Fruit fly (Drosophila melanogaster) whole organism, embryonic: ENCODE data around the gene MTF-1.

ENCODE experiments used
- Atf3 ChIP-seq: fragments of 200-800 bp; sonication (Bioruptor generic); optimal IDR thresholded peaks from 3 replicates; lab custom pipeline; 2016; ENCODE audit warnings: missing biosample characterization, missing genetic modification characterization
- Bgb ChIP-seq: fragments of 200-800 bp; sonication (Bioruptor generic); IDR thresholded peaks from 2 replicates; pipeline ENCODE4 v1.3.6; 2022; ENCODE audit warnings: missing biosample characterization, missing genetic modification characterization; ENCODE audit not compliant: partially characterized antibody
- CG10366 ChIP-seq: fragments of 200-800 bp; sonication (Bioruptor generic); IDR thresholded peaks from 2 replicates; pipeline ENCODE4 v1.3.6; 2022; ENCODE audit warnings: missing biosample characterization, missing genetic modification characterization
- CG10543 ChIP-seq: fragments of 200-800 bp; sonication (Bioruptor generic); optimal IDR thresholded peaks from 3 replicates; lab custom pipeline; 2017; ENCODE audit warnings: missing biosample characterization, mild to moderate bottlenecking, missing genetic modification characterization, moderate library complexity
- CG11504 ChIP-seq: fragments of 200-800 bp; sonication (Bioruptor generic); optimal IDR thresholded peaks from 3 replicates; lab custom pipeline; 2019; ENCODE audit warnings: missing biosample characterization, mild to moderate bottlenecking, missing genetic modification characterization, moderate library complexity
- CG12071 ChIP-seq: fragments of 200-800 bp; sonication (Bioruptor generic); optimal IDR thresholded peaks from 3 replicates; lab custom pipeline; 2018; ENCODE audit warnings: missing biosample characterization, mild to moderate bottlenecking, missing genetic modification characterization
- CG12155 ChIP-seq: fragments of 200-800 bp; sonication (Bioruptor generic); optimal IDR thresholded peaks from 3 replicates; lab custom pipeline; 2016; ENCODE audit warnings: missing biosample characterization, missing genetic modification characterization
- CG14014 ChIP-seq: fragments of 200-800 bp; sonication (Bioruptor generic); IDR thresholded peaks from 2 replicates; pipeline ENCODE4 v1.3.6; 2022; ENCODE audit warnings: missing biosample characterization, missing genetic modification characterization
- CG15073 ChIP-seq: fragments of 200-800 bp; sonication (Bioruptor generic); optimal IDR thresholded peaks from 2 replicates; lab custom pipeline; 2016; ENCODE audit warnings: missing biosample characterization, missing genetic modification characterization
- CG16779 ChIP-seq: fragments of 200-800 bp; sonication (Bioruptor generic); IDR thresholded peaks from 2 replicates; pipeline ENCODE4 v1.3.6; 2022; ENCODE audit warnings: missing biosample characterization, missing genetic modification characterization
- CG16815 ChIP-seq: fragments of 200-800 bp; sonication (Bioruptor generic); optimal IDR thresholded peaks from 3 replicates; lab custom pipeline; 2017; ENCODE audit warnings: missing biosample characterization, mild to moderate bottlenecking, missing genetic modification characterization
- CG18011 ChIP-seq: fragments of 200-800 bp; sonication (Bioruptor generic); optimal IDR thresholded peaks from 2 replicates; lab custom pipeline; 2017; ENCODE audit warnings: missing biosample characterization, missing genetic modification characterization, mild to moderate bottlenecking, moderate library complexity, missing genotype
- CG31365 ChIP-seq: fragments of 200-800 bp; sonication (Bioruptor generic); optimal IDR thresholded peaks from 2 replicates; lab custom pipeline; 2018; ENCODE audit warnings: missing biosample characterization, mild to moderate bottlenecking, missing genetic modification characterization
- CG32772 ChIP-seq: fragments of 200-800 bp; sonication (Bioruptor generic); IDR thresholded peaks from 2 replicates; pipeline ENCODE4 v1.3.6; 2022; ENCODE audit warnings: missing biosample characterization, missing genetic modification characterization
- CG4424 ChIP-seq: fragments of 200-800 bp; sonication (Bioruptor generic); optimal IDR thresholded peaks from 3 replicates; lab custom pipeline; 2016; ENCODE audit warnings: missing biosample characterization, missing genetic modification characterization
- CG6683 ChIP-seq: fragments of 200-800 bp; sonication (Bioruptor generic); optimal IDR thresholded peaks from 2 replicates; lab custom pipeline; 2017; ENCODE audit warnings: missing biosample characterization, mild to moderate bottlenecking, missing genetic modification characterization, missing genetic modification reagents
- CG7786 ChIP-seq: fragments of 200-800 bp; sonication (Bioruptor generic); optimal IDR thresholded peaks from 2 replicates; lab custom pipeline; 2016; ENCODE audit warnings: missing biosample characterization, missing genetic modification characterization
- CG7928 ChIP-seq: fragments of 200-800 bp; sonication (Bioruptor generic); optimal IDR thresholded peaks from 2 replicates; lab custom pipeline; 2017; ENCODE audit warnings: missing biosample characterization, mild to moderate bottlenecking, missing genetic modification characterization
- Eip74EF ChIP-seq, 2 experiments: fragments of 200-800 bp in 1 of 2; fragments of >200 bp in 1 of 2; sonication (Bioruptor generic) in 1 of 2; optimal IDR thresholded peaks; 2 replicates each; lab custom pipeline; 2017 to 2019; ENCODE audit warnings: missing biosample characterization in 2 of 2, missing genetic modification characterization in 2 of 2, mild to moderate bottlenecking in 1 of 2, moderate library complexity in 1 of 2
- Ets65A ChIP-seq: fragments of 200-800 bp; sonication (Bioruptor generic); peaks from one replicate; lab custom pipeline; 2016; ENCODE audit warnings: missing biosample characterization, missing genetic modification characterization
- Lhr ChIP-seq: fragments of 200-800 bp; sonication (Bioruptor generic); optimal IDR thresholded peaks from 3 replicates; lab custom pipeline; 2017; ENCODE audit warnings: mild to moderate bottlenecking, missing biosample characterization, missing genetic modification reagents, missing genetic modification characterization
- MTF-1 ChIP-seq: fragments of 200-800 bp; sonication (Bioruptor generic); optimal IDR thresholded peaks from 2 replicates; lab custom pipeline; 2018; ENCODE audit warnings: missing biosample characterization, mild to moderate bottlenecking, missing genetic modification characterization, borderline replicate concordance
- Max ChIP-seq: fragments of 200-800 bp; sonication (Bioruptor generic); optimal IDR thresholded peaks from 2 replicates; lab custom pipeline; 2016; ENCODE audit warnings: missing biosample characterization, mild to moderate bottlenecking, missing genetic modification characterization
- Sin3A ChIP-seq: fragments of >200 bp; optimal IDR thresholded peaks from 2 replicates; lab custom pipeline; 2018
- TFAM ChIP-seq: fragments of 200-800 bp; sonication (Bioruptor generic); optimal IDR thresholded peaks from 2 replicates; lab custom pipeline; 2017; ENCODE audit warnings: missing biosample characterization, missing genetic modification characterization, inconsistent platforms
- Xrp1 ChIP-seq: fragments of 200-800 bp; sonication (Bioruptor generic); IDR thresholded peaks from 2 replicates; pipeline ENCODE4 v1.3.6; 2022; ENCODE audit warnings: missing biosample characterization, missing genetic modification characterization
- ato ChIP-seq: fragments of 200-800 bp; sonication (Bioruptor generic); IDR thresholded peaks from 2 replicates; pipeline ENCODE4 v1.3.6; 2022; ENCODE audit warnings: missing biosample characterization, missing genetic modification characterization; ENCODE audit not compliant: partially characterized antibody
- cas ChIP-seq: fragments of 200-800 bp; sonication (Bioruptor generic); IDR thresholded peaks from 2 replicates; pipeline ENCODE4 v1.3.6; 2022; ENCODE audit warnings: missing biosample characterization, missing genetic modification characterization
- en ChIP-seq: fragments of 200-800 bp; sonication (Bioruptor generic); optimal IDR thresholded peaks from 2 replicates; lab custom pipeline; 2016; ENCODE audit warnings: missing biosample characterization, missing genetic modification characterization
- esg ChIP-seq: fragments of 200-800 bp; sonication (Bioruptor generic); conservative IDR thresholded peaks from 2 replicates; pipeline ENCODE4 v1.3.6; 2022; ENCODE audit warnings: missing biosample characterization, missing genetic modification characterization
- eve ChIP-seq, 2 experiments: fragments of >200 bp; optimal IDR thresholded peaks; 2 replicates each; lab custom pipeline; 2017; ENCODE audit warnings: missing biosample characterization in 2 of 2, missing genetic modification characterization in 2 of 2
- fd102C ChIP-seq: fragments of 200-800 bp; sonication (Bioruptor generic); optimal IDR thresholded peaks from 2 replicates; lab custom pipeline; 2018; ENCODE audit warnings: missing biosample characterization, mild to moderate bottlenecking, missing genetic modification characterization, moderate library complexity
- fd96Cb ChIP-seq: fragments of 200-800 bp; sonication (Bioruptor generic); optimal IDR thresholded peaks from 2 replicates; lab custom pipeline; 2018; ENCODE audit warnings: missing biosample characterization, mild to moderate bottlenecking, missing genetic modification characterization, moderate library complexity
- gcm2 ChIP-seq: fragments of 200-800 bp; sonication (Bioruptor generic); optimal IDR thresholded peaks from 2 replicates; lab custom pipeline; 2016; ENCODE audit warnings: missing biosample characterization, missing genetic modification characterization
- grau ChIP-seq: fragments of 200-800 bp; optimal IDR thresholded peaks from 3 replicates; lab custom pipeline; 2019; ENCODE audit warnings: missing biosample characterization, mild to moderate bottlenecking, missing genetic modification characterization, moderate library complexity
- ham ChIP-seq: fragments of 200-800 bp; sonication (Bioruptor generic); IDR thresholded peaks from 2 replicates; pipeline ENCODE4 v1.3.6; 2022; ENCODE audit warnings: missing biosample characterization, missing genetic modification characterization
- insv ChIP-seq, 2 experiments: fragments of 200-800 bp; sonication (Bioruptor generic); optimal IDR thresholded peaks; 3 replicates each; lab custom pipeline; 2016 to 2018; ENCODE audit warnings: missing biosample characterization in 2 of 2, missing genetic modification characterization in 2 of 2
- kah ChIP-seq: fragments of 200-800 bp; sonication (Bioruptor generic); optimal IDR thresholded peaks from 2 replicates; lab custom pipeline; 2018; ENCODE audit warnings: missing biosample characterization, mild to moderate bottlenecking, missing genetic modification characterization
- lbe ChIP-seq: fragments of 200-800 bp; sonication (Bioruptor generic); optimal IDR thresholded peaks from 2 replicates; lab custom pipeline; 2016; ENCODE audit warnings: missing biosample characterization, mild to moderate bottlenecking, missing genetic modification characterization
- mam ChIP-seq: fragments of 200-800 bp; sonication (Bioruptor generic); optimal IDR thresholded peaks from 3 replicates; lab custom pipeline; 2016; ENCODE audit warnings: missing biosample characterization, missing genetic modification characterization
- pnt ChIP-seq: fragments of 200-800 bp; sonication (Bioruptor generic); optimal IDR thresholded peaks from 3 replicates; lab custom pipeline; 2016; ENCODE audit warnings: missing biosample characterization, missing genetic modification characterization
- pros ChIP-seq: fragments of 200-800 bp; sonication (Bioruptor generic); optimal IDR thresholded peaks from 3 replicates; lab custom pipeline; 2019; ENCODE audit warnings: missing biosample characterization, mild to moderate bottlenecking, missing genetic modification characterization, moderate library complexity
- rib ChIP-seq: fragments of 200-800 bp; sonication (Bioruptor generic); IDR thresholded peaks from 2 replicates; pipeline ENCODE4 v1.3.6; 2022; ENCODE audit warnings: missing biosample characterization, missing genetic modification characterization
- sens-2 ChIP-seq: fragments of 200-800 bp; sonication (Bioruptor generic); IDR thresholded peaks from 2 replicates; pipeline ENCODE4 v1.3.6; 2022; ENCODE audit warnings: missing biosample characterization, missing genetic modification characterization
- sim ChIP-seq: fragments of 200-800 bp; sonication (Bioruptor generic); IDR thresholded peaks from 2 replicates; pipeline ENCODE4 v1.3.6; 2022; ENCODE audit warnings: missing biosample characterization, missing genetic modification characterization
- sr ChIP-seq: fragments of 200-800 bp; sonication (Bioruptor generic); IDR thresholded peaks from 3 replicates; pipeline ENCODE4 v1.3.6; 2022; ENCODE audit warnings: missing biosample characterization, missing genetic modification characterization
- sug ChIP-seq: fragments of 200-800 bp; optimal IDR thresholded peaks from 2 replicates; lab custom pipeline; 2019; ENCODE audit warnings: missing biosample characterization, mild to moderate bottlenecking, missing genetic modification characterization, moderate library complexity
- tio ChIP-seq: fragments of 200-800 bp; sonication (Bioruptor generic); optimal IDR thresholded peaks from 2 replicates; lab custom pipeline; 2017; ENCODE audit warnings: missing biosample characterization, missing genetic modification characterization, inconsistent platforms
- tup ChIP-seq: fragments of 200-800 bp; sonication (Bioruptor generic); optimal IDR thresholded peaks from 2 replicates; lab custom pipeline; 2016; ENCODE audit warnings: missing biosample characterization, mild to moderate bottlenecking, missing genetic modification characterization, moderate library complexity
- unc-4 ChIP-seq: fragments of 200-800 bp; sonication (Bioruptor generic); IDR thresholded peaks from 2 replicates; pipeline ENCODE4 v1.3.6; 2022; ENCODE audit warnings: missing biosample characterization, missing genetic modification characterization; ENCODE audit not compliant: partially characterized antibody
- zfh2 ChIP-seq: fragments of 200-800 bp; sonication (Bioruptor generic); optimal IDR thresholded peaks from 2 replicates; lab custom pipeline; 2016; ENCODE audit warnings: missing biosample characterization, missing genetic modification characterization

Gene MTF-1

DNA sequence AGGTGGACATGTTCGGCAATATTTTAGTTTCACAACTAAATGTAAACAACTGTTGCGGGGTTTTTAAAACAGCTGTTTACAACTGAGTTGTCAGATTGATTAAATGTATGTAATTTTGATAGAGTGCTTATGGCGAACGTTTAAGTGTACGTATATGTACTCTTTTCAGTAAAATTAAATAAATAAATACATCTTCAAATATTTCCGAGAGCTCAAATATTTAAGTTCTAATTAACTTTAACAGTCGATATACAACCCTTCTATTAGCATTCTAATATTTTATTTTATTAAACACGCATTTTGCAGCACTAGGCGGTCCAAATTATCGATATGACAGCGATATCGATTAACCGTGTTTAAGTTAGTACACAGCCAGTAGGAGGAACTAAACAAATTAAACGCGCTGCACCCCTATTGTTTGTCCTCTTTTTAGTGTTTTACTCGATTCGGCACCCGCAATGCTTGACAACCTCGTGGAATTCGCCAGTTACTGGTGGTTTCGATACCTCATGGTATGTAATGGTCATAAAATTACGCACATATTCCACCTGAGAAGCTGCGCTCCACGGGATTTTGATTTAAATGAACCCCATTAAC lies 21.5 kb downstream of the MTF-1 start, which contains the start of the genes CG3448 and ghi (continued):
- no peak for TF ChIP-seq CG7928 (GFP tag; lab: Kevin White, UChicago)
- TF ChIP-seq CG10543 (GFP tag; lab: Kevin White, UChicago) = peak; percentile 53
- no peak for TF ChIP-seq CG14014
- no peak for TF ChIP-seq CG16779 (GFP tag; lab: Robert Waterston, UW)
- TF ChIP-seq sr = no peak
- no peak for TF ChIP-seq Atf3 (GFP tag; lab: Kevin White, UChicago)
- peak; percentile 76 for TF ChIP-seq Xrp1 (GFP tag; lab: Robert Waterston, UW)
- TF ChIP-seq fd102C = no peak
- no peak for TF ChIP-seq CG15073 (GFP tag; lab: Kevin White, UChicago)
- TF ChIP-seq insv (GFP tag; optimal IDR thresholded peaks at IDR 0.05; lab: Kevin White, UChicago) = peak in 1 of 2 experiments; percentile 28
- TF ChIP-seq sim = no peak
- TF ChIP-seq CG4424 (GFP tag; lab: Kevin White, UChicago) = peak; percentile 75
- peak; percentile 86 for TF ChIP-seq Ets65A (GFP tag; lab: Kevin White, UChicago)
- TF ChIP-seq CG18011 (GFP tag; lab: Kevin White, UChicago) = peak; percentile 46
- TF ChIP-seq CG32772 (GFP tag; lab: Robert Waterston, UW) = no peak
- TF ChIP-seq gcm2 = no peak
- TF ChIP-seq kah (GFP tag; lab: Kevin White, UChicago) = peak; percentile 32
- TF ChIP-seq tup (GFP tag; lab: Kevin White, UChicago) = no peak
- TF ChIP-seq Bgb = peak; percentile 75
- TF ChIP-seq TFAM (GFP tag; lab: Kevin White, UChicago) = no peak
- peak; percentile 53 for TF ChIP-seq grau (tag; lab: Kevin White, UChicago)
- TF ChIP-seq ham (GFP tag; lab: Robert Waterston, UW) = no peak
- TF ChIP-seq cas (GFP tag; lab: Robert Waterston, UW) = no peak
- peak; percentile 59 for TF ChIP-seq mam (GFP tag; lab: Kevin White, UChicago)
- TF ChIP-seq tio (GFP tag; lab: Kevin White, UChicago) = no peak
- no peak for TF ChIP-seq CG7786
- peak; percentile 13 for TF ChIP-seq Lhr (GFP tag; lab: Kevin White, UChicago)
- no peak for TF ChIP-seq CG31365
- no peak for TF ChIP-seq CG12071 (GFP tag; lab: Kevin White, UChicago)
- TF ChIP-seq sug = peak; percentile 23
- TF ChIP-seq rib (GFP tag; lab: Robert Waterston, UW) = no peak
- no peak for TF ChIP-seq sens-2
- TF ChIP-seq Sin3A (lab: Kevin White, UChicago) = no peak
- no peak for TF ChIP-seq en (GFP tag; lab: Kevin White, UChicago)
- TF ChIP-seq fd96Cb (tag; lab: Kevin White, UChicago) = peak; percentile 32
- TF ChIP-seq pros = no peak
- no peak for TF ChIP-seq esg (GFP tag; lab: Robert Waterston, UW)
- TF ChIP-seq ato (GFP tag; lab: Robert Waterston, UW) = no peak
- TF ChIP-seq CG10366 (GFP tag; lab: Robert Waterston, UW) = no peak
- TF ChIP-seq pnt (GFP tag; lab: Kevin White, UChicago) = peak; percentile 29
- peak; percentile 67 for TF ChIP-seq zfh2 (GFP tag; lab: Kevin White, UChicago)
- TF ChIP-seq CG12155 = peak; percentile 57
- peak; percentile 70 for TF ChIP-seq unc-4 (GFP tag; lab: Robert Waterston, UW)
- no peak for TF ChIP-seq eve (GFP tag; optimal IDR thresholded peaks at IDR 0.05; lab: Kevin White, UChicago)
- TF ChIP-seq MTF-1 (GFP tag; lab: Kevin White, UChicago) = no peak
- peak; percentile 1 to 54 for TF ChIP-seq Eip74EF (GFP tag; optimal IDR thresholded peaks at IDR 0.05; lab: Kevin White, UChicago)
- peak; percentile 37 for TF ChIP-seq CG6683 (GFP tag; lab: Kevin White, UChicago)
- no peak for TF ChIP-seq CG16815 (GFP tag; lab: Kevin White, UChicago)
- TF ChIP-seq Max (GFP tag; lab: Kevin White, UChicago) = peak; percentile 68
- peak; percentile 71 for TF ChIP-seq CG11504 (tag; lab: Kevin White, UChicago)
- peak; percentile 79 for TF ChIP-seq lbe (GFP tag; lab: Kevin White, UChicago)
